Worm (Caenorhabditis elegans) whole organism, L4/young adult: ENCODE results near the gene rbc-1.
A peak's percentile ranks its signal among the peaks of the same experiment; 100 is the strongest.

ENCODE experiments used
- W03F9.2 ChIP-seq: fragments of 150-350 bp; optimal IDR thresholded peaks from 2 replicates; lab custom pipeline; 2014; ENCODE audit warnings: missing biosample characterization, missing genetic modification characterization
- dao-5 ChIP-seq: sonication (generic microtip); optimal IDR thresholded peaks from 2 replicates; lab custom pipeline; 2016; ENCODE audit warnings: missing genotype, missing genetic modification characterization, moderate library complexity, missing compliant biosample characterization
- him-1 ChIP-seq: sonication (generic microtip); optimal IDR thresholded peaks from 2 replicates; lab custom pipeline; 2016; ENCODE audit warnings: missing genotype, missing genetic modification reagents, missing genetic modification characterization, missing compliant biosample characterization

rbc-1 gene

ce11 chrX:14584335-14584734 is 26.8 kb upstream of the rbc-1 start:
- TF ChIP-seq dao-5 (tag; lab: Kevin White, UChicago) (no peak), him-1 (tag; lab: Kevin White, UChicago) (no peak)

- TF ChIP-seq dao-5 (tag; lab: Kevin White, UChicago) (no peak), W03F9.2 (tag; lab: Kevin White, UChicago) (no peak), him-1 (tag; lab: Kevin White, UChicago) (no peak)
Observed at ce11 chrX:14589051-14589736, 22.0 kb upstream of the rbc-1 start, which contains the start of the genes C44H4.4 and tap-1. TSS of gene C44H4.4 (minus strand) at chrX:14589101. TSS of gene tap-1 (plus strand) at chrX:14589624.

ce11 chrX:14593206-14593605 is 18.0 kb upstream of the rbc-1 start:
- no peak for TF ChIP-seq W03F9.2 (tag; lab: Kevin White, UChicago)
- no peak for TF ChIP-seq him-1 (tag; lab: Kevin White, UChicago)
- no peak for TF ChIP-seq dao-5 (tag; lab: Kevin White, UChicago)

- TF ChIP-seq dao-5 (tag; lab: Kevin White, UChicago) (no peak), W03F9.2 (tag; lab: Kevin White, UChicago) (no peak), him-1 (tag; lab: Kevin White, UChicago) (no peak)
Observed at ce11 chrX:14594825-14595224, 16.3 kb upstream of the rbc-1 start, which contains the start of gene C44H4.8. TSS of gene C44H4.8 (plus strand) at chrX:14595125.

ce11 chrX:14599245-14599644 is 11.9 kb upstream of the rbc-1 start, which contains the start of gene C44H4.6:
TSS of gene C44H4.6 (minus strand) at chrX:14599345.
- no peak for TF ChIP-seq W03F9.2 (tag; lab: Kevin White, UChicago)
- TF ChIP-seq dao-5 (tag; lab: Kevin White, UChicago): no peak
- no peak for TF ChIP-seq him-1 (tag; lab: Kevin White, UChicago)

ce11 chrX:14602676-14603075 is 8.5 kb upstream of the rbc-1 start, which contains the start of gene eor-2:
TSS of gene eor-2 (plus strand) at chrX:14603017.
- peak; percentile 23 for TF ChIP-seq him-1 (tag; lab: Kevin White, UChicago)
- no peak for TF ChIP-seq W03F9.2 (tag; lab: Kevin White, UChicago)

- TF ChIP-seq W03F9.2 (tag; lab: Kevin White, UChicago): no peak
- TF ChIP-seq him-1 (tag; lab: Kevin White, UChicago): no peak
- no peak for TF ChIP-seq dao-5 (tag; lab: Kevin White, UChicago)
Observed at ce11 chrX:14607770-14608169, 3.4 kb upstream of the rbc-1 start.

- TF ChIP-seq dao-5 (tag; lab: Kevin White, UChicago) (no peak), W03F9.2 (tag; lab: Kevin White, UChicago) (no peak), him-1 (tag; lab: Kevin White, UChicago) (no peak)
Observed at ce11 chrX:14610093-14610763, 946 bp upstream of the rbc-1 start.

- TF ChIP-seq dao-5 (tag; lab: Kevin White, UChicago) (no peak), him-1 (tag; lab: Kevin White, UChicago) (no peak), W03F9.2 (tag; lab: Kevin White, UChicago) (no peak)
Observed at ce11 chrX:14621207-14621606, 10.0 kb downstream of the rbc-1 start.

ce11 chrX:14628816-14629215 is 17.6 kb downstream of the rbc-1 start, which contains the start of gene F54E4.2:
TSS of gene F54E4.2 (minus strand) at chrX:14628916.
- TF ChIP-seq W03F9.2 (tag; lab: Kevin White, UChicago) (no peak), him-1 (tag; lab: Kevin White, UChicago) (no peak), dao-5 (tag; lab: Kevin White, UChicago) (no peak)

- TF ChIP-seq dao-5 (tag; lab: Kevin White, UChicago) (no peak), him-1 (tag; lab: Kevin White, UChicago) (peak; percentile 5), W03F9.2 (tag; lab: Kevin White, UChicago) (no peak)
Observed at ce11 chrX:14633679-14634078, 22.5 kb downstream of the rbc-1 start.

- TF ChIP-seq W03F9.2 (tag; lab: Kevin White, UChicago): no peak
Observed at ce11 chrX:14636157-14636556, 25.0 kb downstream of the rbc-1 start, which contains the start of gene F54E4.3. TSS of gene F54E4.3 (minus strand) at chrX:14636421.

- no peak for TF ChIP-seq dao-5 (tag; lab: Kevin White, UChicago)
- TF ChIP-seq him-1 (tag; lab: Kevin White, UChicago): peak; percentile 83
- TF ChIP-seq W03F9.2 (tag; lab: Kevin White, UChicago): no peak
Observed at ce11 chrX:14636712-14637111, 25.5 kb downstream of the rbc-1 start.
